Worm (Caenorhabditis elegans): ENCODE data around the gene T11F9.10.

DNA sequence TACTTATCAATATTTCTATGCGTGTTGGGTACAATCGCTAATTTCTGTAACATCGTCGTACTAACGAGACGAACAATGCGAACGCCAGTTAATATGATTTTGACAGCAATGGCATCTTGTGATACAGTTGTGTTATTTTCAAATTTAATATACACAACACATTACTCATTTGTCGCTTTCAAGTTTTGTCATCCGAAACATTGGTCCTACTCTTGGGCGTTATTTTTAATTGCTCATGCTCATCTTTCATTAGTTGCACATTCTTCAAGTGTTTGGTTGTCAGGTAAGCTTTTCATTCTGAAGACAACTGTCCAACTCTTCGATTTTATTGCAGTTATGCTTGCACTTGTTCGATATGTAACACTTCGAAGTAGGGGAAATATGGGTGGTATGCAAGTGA is 47.6 kb upstream of the T11F9.10 start:
- TF ChIP-seq madf-6 (GFP tag; IDR thresholded peaks at IDR 0.05): no peak
- no peak for TF ChIP-seq F10E7.11 (tag; optimal IDR thresholded peaks at IDR 0.05)
- TF ChIP-seq F22D6.2 (tag; optimal IDR thresholded peaks at IDR 0.05): no peak
- no peak for TF ChIP-seq madf-3 (GFP tag; IDR thresholded peaks at IDR 0.05)
- TF ChIP-seq Y67H2A.10 (GFP tag; conservative IDR thresholded peaks at IDR 0.05): no peak
- TF ChIP-seq pha-4 (tag; optimal IDR thresholded peaks at IDR 0.05): no peak
- TF ChIP-seq snpc-1.1 (tag; optimal IDR thresholded peaks at IDR 0.05; ENCODE audit: insufficient read depth): no peak
- TF ChIP-seq madf-10 (tag; optimal IDR thresholded peaks at IDR 0.05): no peak
- TF ChIP-seq cebp-2 (GFP tag; IDR thresholded peaks at IDR 0.05): no peak
- no peak for TF ChIP-seq attf-3 (GFP tag; conservative IDR thresholded peaks at IDR 0.05)
- no peak for TF ChIP-seq F37B4.10 (GFP tag; IDR thresholded peaks at IDR 0.05)
- TF ChIP-seq efl-1 (GFP tag; optimal IDR thresholded peaks at IDR 0.05): no peak
- no peak for TF ChIP-seq nhr-80 (tag; optimal IDR thresholded peaks at IDR 0.05)
- TF ChIP-seq ama-1 (optimal IDR thresholded peaks at IDR 0.05): no peak
- no peak for TF ChIP-seq ama-1 (GFP tag; optimal IDR thresholded peaks at IDR 0.05)

Measured in whole organism, young adult.